Fruit fly (Drosophila melanogaster): ENCODE measurements around the gene CG7115.

The CG7115 gene

dm6 chr2L:7790448-7791355 is 30.2 kb upstream of the CG7115 start, which contains the start of gene CG7149 (continued):
- TF ChIP-seq Atf3 (GFP tag; optimal IDR thresholded peaks at IDR 0.05) (no peak), CG11695 (GFP tag; IDR thresholded peaks at IDR 0.05) (no peak), Dll (GFP tag; IDR thresholded peaks at IDR 0.05; ENCODE audit: partially characterized antibody) (no peak), CG1529 (GFP tag; optimal IDR thresholded peaks at IDR 0.05) (peak; percentile 7), CoRest (tag; optimal IDR thresholded peaks at IDR 0.05) (peak; percentile 35), Mrtf (GFP tag; IDR thresholded peaks at IDR 0.05) (no peak), CG4707 (GFP tag; optimal IDR thresholded peaks at IDR 0.05) (no peak), CG9876 (GFP tag; optimal IDR thresholded peaks at IDR 0.05) (no peak), bbx (GFP tag; IDR thresholded peaks at IDR 0.05; ENCODE audit: partially characterized antibody) (peak; percentile 37; the same call in 1 of the 2 replicates), bcd (GFP tag; optimal IDR thresholded peaks at IDR 0.05) (no peak), her (GFP tag; optimal IDR thresholded peaks at IDR 0.05) (no peak), CG17328 (GFP tag; IDR thresholded peaks at IDR 0.05) (no peak), Hr51 (GFP tag; optimal IDR thresholded peaks at IDR 0.05) (peak in 1 of 2 experiments; percentile 31), CG9609 (GFP tag; optimal IDR thresholded peaks at IDR 0.05) (no peak), klu (GFP tag; IDR thresholded peaks at IDR 0.05) (no peak), trh (GFP tag; optimal IDR thresholded peaks at IDR 0.05) (no peak), ERR (GFP tag; optimal IDR thresholded peaks at IDR 0.05) (no peak), pnt (GFP tag; optimal IDR thresholded peaks at IDR 0.05) (no peak), exex (tag; optimal IDR thresholded peaks at IDR 0.05) (peak; percentile 91), CG4730 (GFP tag; IDR thresholded peaks at IDR 0.05) (no peak), CG9817 (tag; optimal IDR thresholded peaks at IDR 0.05) (peak; percentile 10), CG13894 (tag; optimal IDR thresholded peaks at IDR 0.05) (no peak), repo (GFP tag; optimal IDR thresholded peaks at IDR 0.05) (no peak), unpg (GFP tag; optimal IDR thresholded peaks at IDR 0.05) (no peak), Ravus (GFP tag; IDR thresholded peaks at IDR 0.05) (no peak), D19A (tag; optimal IDR thresholded peaks at IDR 0.05) (peak; percentile 9), CG7357 (GFP tag; IDR thresholded peaks at IDR 0.05) (no peak), CG6813 (GFP tag; optimal IDR thresholded peaks at IDR 0.05) (no peak), CG3163 (GFP tag; optimal IDR thresholded peaks at IDR 0.05) (peak; percentile 10), CG8290 (GFP tag; optimal IDR thresholded peaks at IDR 0.05) (no peak), CG8290 (tag; optimal IDR thresholded peaks at IDR 0.05) (peak in 1 of 2 experiments; percentile 68), Sry-β (GFP tag; optimal IDR thresholded peaks at IDR 0.05) (peak; percentile 87), dimm (GFP tag; IDR thresholded peaks at IDR 0.05) (no peak), CG31224 (GFP tag; IDR thresholded peaks at IDR 0.05) (no peak), kni (GFP tag; optimal IDR thresholded peaks at IDR 0.05) (no peak), CG30431 (GFP tag; optimal IDR thresholded peaks at IDR 0.05) (no peak), cas (GFP tag; IDR thresholded peaks at IDR 0.05) (no peak), sug (tag; optimal IDR thresholded peaks at IDR 0.05) (peak; percentile 88), CG2116 (GFP tag; optimal IDR thresholded peaks at IDR 0.05) (peak; percentile 2), pb (GFP tag; optimal IDR thresholded peaks at IDR 0.05) (no peak), BtbVII (GFP tag; optimal IDR thresholded peaks at IDR 0.05) (peak; percentile 35), CG10321 (GFP tag; IDR thresholded peaks at IDR 0.05) (no peak), lov (optimal IDR thresholded peaks at IDR 0.05) (no peak), lov (GFP tag; IDR thresholded peaks at IDR 0.05) (0 out of 3 replicates have a peak, but pooled peaks have one; percentile 9), Meics (GFP tag; optimal IDR thresholded peaks at IDR 0.05) (peak; percentile 33), zf30C (GFP tag; optimal IDR thresholded peaks at IDR 0.05) (no peak), slou (GFP tag; optimal IDR thresholded peaks at IDR 0.05) (no peak), CG2678 (tag; optimal IDR thresholded peaks at IDR 0.05) (peak; percentile 20), CG1024 (GFP tag; IDR thresholded peaks at IDR 0.05) (no peak), CG6175 (GFP tag; IDR thresholded peaks at IDR 0.05) (no peak)
